Worm (Caenorhabditis elegans) whole organism, L4 larva: ENCODE measurements around the gene Y66D12A.13.

ENCODE experiments used
- F26F4.8 ChIP-seq: fragments of 200-800 bp; sonication (Bioruptor generic); conservative IDR thresholded peaks from 2 replicates; pipeline ENCODE4 v1.3.6; 2022; ENCODE audit warnings: missing genetic modification characterization, missing compliant biosample characterization
- F44E2.7 ChIP-seq: fragments of 200-800 bp; sonication (Bioruptor generic); IDR thresholded peaks from 2 replicates; pipeline ENCODE4 v2.1.2; 2022; ENCODE audit warnings: missing genetic modification characterization, missing compliant biosample characterization
- F49E8.2 ChIP-seq: sonication (generic microtip); optimal IDR thresholded peaks from 2 replicates; lab custom pipeline; 2016; ENCODE audit warnings: missing compliant biosample characterization, mild to moderate bottlenecking, missing genetic modification characterization, borderline replicate concordance
- R02D3.7 ChIP-seq: fragments of 150-350 bp; sonication (generic microtip); optimal IDR thresholded peaks from 3 replicates; lab custom pipeline; 2014; ENCODE audit warnings: missing biosample characterization, missing genetic modification characterization
- T20F7.1 ChIP-seq: fragments of 200-800 bp; sonication (Bioruptor generic); optimal IDR thresholded peaks from 2 replicates; lab custom pipeline; 2018; ENCODE audit warnings: mild to moderate bottlenecking, missing genetic modification characterization, missing compliant biosample characterization
- Y105C5A.15 ChIP-seq: fragments of 200-800 bp; sonication (Bioruptor generic); IDR thresholded peaks from 2 replicates; pipeline ENCODE4 v1.3.6; 2022; ENCODE audit warnings: missing genetic modification characterization, missing compliant biosample characterization
- Y75B8A.6 ChIP-seq: fragments of 200-800 bp; sonication (Bioruptor generic); IDR thresholded peaks from 2 replicates; pipeline ENCODE4 v1.3.6; 2022; ENCODE audit warnings: missing genetic modification reagents, missing genetic modification characterization, missing compliant biosample characterization
- ZK546.5 ChIP-seq, 2 experiments: sonication (generic microtip); optimal IDR thresholded peaks; 2 replicates each; lab custom pipeline; 2017; ENCODE audit warnings: missing biosample characterization in 2 of 2, missing genetic modification characterization in 2 of 2
- aly-2 ChIP-seq: sonication (generic microtip); optimal IDR thresholded peaks from 2 replicates; lab custom pipeline; 2018; ENCODE audit warnings: missing biosample characterization, missing genetic modification characterization
- attf-4 ChIP-seq: sonication (generic microtip); optimal IDR thresholded peaks from 3 replicates; lab custom pipeline; 2017; ENCODE audit warnings: missing biosample characterization, missing genetic modification characterization
- ceh-20 ChIP-seq: fragments of 200-800 bp; sonication (Bioruptor generic); IDR thresholded peaks from 2 replicates; pipeline ENCODE4 v1.3.6; 2022; ENCODE audit warnings: missing genetic modification reagents, missing genetic modification characterization, missing compliant biosample characterization
- ceh-28 ChIP-seq: fragments of 150-350 bp; optimal IDR thresholded peaks from 2 replicates; lab custom pipeline; 2014; ENCODE audit warnings: missing biosample characterization, missing genetic modification reagents, missing genetic modification characterization
- ces-1 ChIP-seq: fragments of 150-350 bp; sonication (generic microtip); optimal IDR thresholded peaks from 4 replicates; lab custom pipeline; 2014; ENCODE audit warnings: missing biosample characterization, missing genetic modification reagents, missing genetic modification characterization
- dmd-9 ChIP-seq: fragments of 200-800 bp; sonication (Bioruptor generic); IDR thresholded peaks from 2 replicates; pipeline ENCODE4 v1.3.6; 2022; ENCODE audit warnings: missing genetic modification reagents, missing genetic modification characterization, missing compliant biosample characterization
- dpl-1 ChIP-seq: fragments of 150-350 bp; optimal IDR thresholded peaks from 2 replicates; lab custom pipeline; 2014; ENCODE audit warnings: missing biosample characterization, missing genetic modification reagents, missing genetic modification characterization
- egl-27 ChIP-seq: sonication (generic microtip); optimal IDR thresholded peaks from 3 replicates; lab custom pipeline; 2017; ENCODE audit warnings: missing biosample characterization, missing genetic modification reagents, missing genetic modification characterization
- egl-43 ChIP-seq: fragments of 200-800 bp; sonication (Bioruptor generic); IDR thresholded peaks from 2 replicates; pipeline ENCODE4 v1.3.6; 2022; ENCODE audit warnings: missing genetic modification reagents, missing genetic modification characterization, missing compliant biosample characterization
- lin-15B ChIP-seq: fragments of 150-350 bp; sonication (generic microtip); optimal IDR thresholded peaks from 3 replicates; lab custom pipeline; 2014; ENCODE audit warnings: missing biosample characterization, missing genetic modification characterization
- lin-38 ChIP-seq: fragments of 200-800 bp; sonication (Bioruptor generic); IDR thresholded peaks from 2 replicates; pipeline ENCODE4 v1.3.6; 2022; ENCODE audit warnings: missing genetic modification reagents, missing genetic modification characterization, missing compliant biosample characterization
- lir-3 ChIP-seq: sonication (generic microtip); optimal IDR thresholded peaks from 2 replicates; lab custom pipeline; 2016; ENCODE audit warnings: mild to moderate bottlenecking, missing genetic modification characterization, missing compliant biosample characterization
- lsy-2 ChIP-seq, 2 experiments: fragments of 150-350 bp in 1 of 2; sonication (generic microtip) in 1 of 2; optimal IDR thresholded peaks; 2 replicates each; lab custom pipeline; 2014 to 2017; ENCODE audit warnings: missing biosample characterization in 2 of 2, missing genetic modification characterization in 2 of 2
- mdt-29 ChIP-seq: fragments of 200-800 bp; sonication (Bioruptor generic); IDR thresholded peaks from 2 replicates; pipeline ENCODE4 v1.3.6; 2022; ENCODE audit warnings: missing genetic modification reagents, missing genetic modification characterization, missing compliant biosample characterization
- mes-2 ChIP-seq: sonication (generic microtip); optimal IDR thresholded peaks from 2 replicates; lab custom pipeline; 2016; ENCODE audit warnings: missing genotype, mild to moderate bottlenecking, missing genetic modification characterization, missing compliant biosample characterization; ENCODE audit not compliant: poor library complexity, severe bottlenecking
- nhr-102 ChIP-seq: sonication (generic microtip); optimal IDR thresholded peaks from 2 replicates; lab custom pipeline; 2016; ENCODE audit warnings: mild to moderate bottlenecking, missing genetic modification characterization, moderate library complexity, missing compliant biosample characterization
- nhr-77 ChIP-seq: fragments of 150-350 bp; optimal IDR thresholded peaks from 2 replicates; lab custom pipeline; 2014; ENCODE audit warnings: missing biosample characterization, missing genetic modification characterization
- pha-4 ChIP-seq, 2 experiments: fragments of 150-350 bp in 1 of 2; fragments of 200-800 bp in 1 of 2; sonication (Bioruptor generic) in 1 of 2; IDR thresholded peaks in 1 of 2; optimal IDR thresholded peaks in 1 of 2; 2 replicates each; pipeline versions ENCODE4 v1.3.6 to Lab custom; 2014 to 2022; ENCODE audit warnings: missing genetic modification characterization in 2 of 2, missing genetic modification reagents in 2 of 2, missing biosample characterization in 1 of 2, missing compliant biosample characterization in 1 of 2
- php-3 ChIP-seq: fragments of 200-800 bp; sonication (Bioruptor generic); IDR thresholded peaks from 2 replicates; pipeline ENCODE4 v1.3.6; 2022; ENCODE audit warnings: missing genetic modification reagents, missing genetic modification characterization, missing compliant biosample characterization
- pqm-1 ChIP-seq: sonication (generic microtip); optimal IDR thresholded peaks from 2 replicates; lab custom pipeline; 2017; ENCODE audit warnings: missing biosample characterization, missing genetic modification characterization
- rbr-2 ChIP-seq: sonication (generic microtip); optimal IDR thresholded peaks from 2 replicates; lab custom pipeline; 2016; ENCODE audit warnings: missing genotype, missing genetic modification characterization, missing compliant biosample characterization
- snpc-1.2 ChIP-seq: fragments of 200-800 bp; sonication (Bioruptor generic); IDR thresholded peaks from 2 replicates; pipeline ENCODE4 v1.3.6; 2022; ENCODE audit warnings: missing genetic modification reagents, missing genetic modification characterization, missing compliant biosample characterization
- snpc-4 ChIP-seq: fragments of 150-350 bp; optimal IDR thresholded peaks from 2 replicates; lab custom pipeline; 2014; ENCODE audit warnings: missing biosample characterization, missing genetic modification characterization
- spr-3 ChIP-seq: fragments of 200-800 bp; sonication (Bioruptor generic); optimal IDR thresholded peaks from 2 replicates; lab custom pipeline; 2018; ENCODE audit warnings: mild to moderate bottlenecking, missing genetic modification characterization, missing compliant biosample characterization
- unc-130 ChIP-seq: sonication (generic microtip); optimal IDR thresholded peaks from 2 replicates; lab custom pipeline; 2016; ENCODE audit warnings: missing genetic modification reagents, missing genetic modification characterization, missing compliant biosample characterization

Gene Y66D12A.13

ce11 chrIII:11580428-11580885, 32.3 kb downstream of the Y66D12A.13 start, which contains the start of gene Y66D12A.7:
Gene Y66D12A.7, minus strand, starts transcription at chrIII:11580478.
- TF ChIP-seq spr-3 (GFP tag; lab: Kevin White, UChicago) (no peak), lsy-2 (tag; optimal IDR thresholded peaks at IDR 0.05; lab: Kevin White, UChicago) (peak in 1 of 2 experiments; percentile 48), lin-38 (GFP tag; lab: Robert Waterston, UW) (peak; percentile 78), aly-2 (tag; lab: Kevin White, UChicago) (no peak), dpl-1 (GFP tag; lab: Kevin White, UChicago) (peak; percentile 79), mes-2 (tag; lab: Kevin White, UChicago) (peak; percentile 50)

- TF ChIP-seq ces-1 (no peak), snpc-1.2 (GFP tag; lab: Robert Waterston, UW) (peak; percentile 49; the same call in 1 of the 2 replicates), rbr-2 (tag; lab: Kevin White, UChicago) (no peak), egl-27 (no peak), pha-4 (GFP tag; IDR thresholded peaks at IDR 0.05; lab: Robert Waterston, UW) (no peak), pha-4 (tag; optimal IDR thresholded peaks at IDR 0.05; lab: Kevin White, UChicago) (no peak), lin-38 (GFP tag; lab: Robert Waterston, UW) (peak; percentile 57), nhr-102 (tag; lab: Kevin White, UChicago) (no peak), ceh-20 (no peak), R02D3.7 (no peak), unc-130 (GFP tag; lab: Kevin White, UChicago) (peak; percentile 16), F49E8.2 (tag; lab: Kevin White, UChicago) (peak; percentile 10), php-3 (GFP tag; lab: Robert Waterston, UW) (no peak)
These were observed 33.2 kb downstream of the Y66D12A.13 start, which contains the start of the genes Y66D12A.6 and ceh-92 for ce11 chrIII:11581372-11581771. Gene Y66D12A.6, minus strand, starts transcription at chrIII:11581402. Gene ceh-92, plus strand, starts transcription at chrIII:11581600.

- TF ChIP-seq ceh-20 (no peak), F26F4.8 (GFP tag; lab: Robert Waterston, UW) (no peak), attf-4 (tag; lab: Kevin White, UChicago) (no peak), ZK546.5 (tag; optimal IDR thresholded peaks at IDR 0.05; lab: Kevin White, UChicago) (no peak), pqm-1 (tag; lab: Kevin White, UChicago) (no peak)
These were observed 34.4 kb downstream of the Y66D12A.13 start for ce11 chrIII:11582569-11582968.

- no peak for TF ChIP-seq nhr-77 (tag; lab: Kevin White, UChicago)
- TF ChIP-seq T20F7.1 (GFP tag; lab: Kevin White, UChicago) = no peak
These were observed 40.7 kb downstream of the Y66D12A.13 start, which contains the start of gene Y66D12A.3 for ce11 chrIII:11588911-11589310. Gene Y66D12A.3, plus strand, starts transcription at chrIII:11589211.

ce11 chrIII:11589311-11589710, 41.1 kb downstream of the Y66D12A.13 start:
- TF ChIP-seq ceh-28 (tag; lab: Kevin White, UChicago) (no peak), lir-3 (tag; lab: Kevin White, UChicago) (no peak), lin-15B (tag; lab: Kevin White, UChicago) (no peak), mdt-29 (GFP tag; lab: Robert Waterston, UW) (no peak), rbr-2 (tag; lab: Kevin White, UChicago) (no peak), Y105C5A.15 (no peak), egl-43 (GFP tag; lab: Robert Waterston, UW) (no peak), dmd-9 (no peak), snpc-4 (tag; lab: Kevin White, UChicago) (no peak), pqm-1 (tag; lab: Kevin White, UChicago) (no peak), Y75B8A.6 (GFP tag; lab: Robert Waterston, UW) (no peak), F44E2.7 (no peak)
